Fruit fly (Drosophila melanogaster): Measurements from ENCODE around the gene mbf1.

mbf1 gene

dm6 chr3L:16615132-16615709 lies 41.0 kb downstream of the mbf1 start, which contains the start of gene Mo25 (continued):
- TF ChIP-seq knrl (GFP tag; IDR thresholded peaks at IDR 0.05; ENCODE audit: partially characterized antibody) (peak; percentile 74), Mrtf (GFP tag; IDR thresholded peaks at IDR 0.05) (no peak), jigr1 (GFP tag; IDR thresholded peaks at IDR 0.05) (no peak), NFAT (GFP tag; IDR thresholded peaks at IDR 0.05) (peak; percentile 49; the same call in 1 of the 2 replicates), CG3407 (GFP tag; optimal IDR thresholded peaks at IDR 0.05) (no peak), CG12659 (GFP tag; optimal IDR thresholded peaks at IDR 0.05) (peak; percentile 88), gcm2 (GFP tag; optimal IDR thresholded peaks at IDR 0.05) (no peak), run (tag; optimal IDR thresholded peaks at IDR 0.05) (no peak), Bteb2 (GFP tag; optimal IDR thresholded peaks at IDR 0.05) (peak; percentile 39), TFAM (GFP tag; optimal IDR thresholded peaks at IDR 0.05) (no peak), CG10366 (GFP tag; IDR thresholded peaks at IDR 0.05) (no peak), gem (tag; optimal IDR thresholded peaks at IDR 0.05) (peak; percentile 45), CG10431 (GFP tag; optimal IDR thresholded peaks at IDR 0.05) (peak; percentile 26), tap (tag; optimal IDR thresholded peaks at IDR 0.05) (peak; percentile 33), CG1603 (tag; optimal IDR thresholded peaks at IDR 0.05) (peak; percentile 49), disco-r (GFP tag; optimal IDR thresholded peaks at IDR 0.05) (no peak), Sin3A (optimal IDR thresholded peaks at IDR 0.05) (no peak), trh (GFP tag; optimal IDR thresholded peaks at IDR 0.05) (no peak), CG15479 (GFP tag; optimal IDR thresholded peaks at IDR 0.05) (no peak), CG6683 (GFP tag; optimal IDR thresholded peaks at IDR 0.05) (no peak), cato (GFP tag; optimal IDR thresholded peaks at IDR 0.05; ENCODE audit: borderline replicate concordance) (no peak), zfh2 (GFP tag; optimal IDR thresholded peaks at IDR 0.05) (peak; percentile 35), Hand (GFP tag; optimal IDR thresholded peaks at IDR 0.05) (no peak), CG9437 (GFP tag; optimal IDR thresholded peaks at IDR 0.05) (peak; percentile 6), CG18764 (GFP tag; optimal IDR thresholded peaks at IDR 0.05) (peak; percentile 20), E2f2 (GFP tag; IDR thresholded peaks at IDR 0.05) (peak; percentile 86), YL-1 (GFP tag; optimal IDR thresholded peaks at IDR 0.05) (peak; percentile 89), otp (GFP tag; IDR thresholded peaks at IDR 0.05) (0 out of 3 replicates have a peak, but pooled peaks have one; percentile 33), CG15601 (tag; optimal IDR thresholded peaks at IDR 0.05) (peak; percentile 60), pita (GFP tag; optimal IDR thresholded peaks at IDR 0.05) (no peak)

dm6 chr3L:16626199-16626598 lies 52.0 kb downstream of the mbf1 start:
- TF ChIP-seq CG4360 (GFP tag; IDR thresholded peaks at IDR 0.05) = peak; percentile 93
- no peak for TF ChIP-seq CG7963 (GFP tag; IDR thresholded peaks at IDR 0.05; ENCODE audit: partially characterized antibody)

Measured in whole organism, embryonic.